Worm (Caenorhabditis elegans) whole organism, midembryonic: Measurements from ENCODE around the gene srbc-6.

Source experiments
- T22C8.4 ChIP-seq: fragments of 200-800 bp; sonication (Bioruptor generic); IDR thresholded peaks from 2 replicates; pipeline ENCODE4 v1.3.6; 2022; ENCODE audit warnings: missing genetic modification characterization, missing compliant biosample characterization
- flt-1 ChIP-seq: fragments of 200-800 bp; sonication (Bioruptor generic); IDR thresholded peaks from 2 replicates; pipeline ENCODE4 v1.3.6; 2022; ENCODE audit warnings: missing genetic modification characterization, missing compliant biosample characterization
- klf-2 ChIP-seq: fragments of 200-800 bp; sonication (Bioruptor generic); conservative IDR thresholded peaks from 2 replicates; pipeline ENCODE4 v1.3.6; 2022; ENCODE audit warnings: missing genetic modification reagents, missing genetic modification characterization, missing compliant biosample characterization
- ref-1 ChIP-seq: fragments of 200-800 bp; sonication (Bioruptor generic); conservative IDR thresholded peaks from 2 replicates; pipeline ENCODE4 v1.3.6; 2022; ENCODE audit warnings: missing genetic modification reagents, missing genetic modification characterization, missing compliant biosample characterization
- tab-1 ChIP-seq: fragments of 200-800 bp; sonication (Bioruptor generic); IDR thresholded peaks from 2 replicates; pipeline ENCODE4 v1.3.6; 2022; ENCODE audit warnings: missing genetic modification characterization, missing compliant biosample characterization
- ztf-29 ChIP-seq: fragments of 200-800 bp; sonication (Bioruptor generic); IDR thresholded peaks from 2 replicates; pipeline ENCODE4 v1.3.6; 2022; ENCODE audit warnings: missing genetic modification reagents, missing genetic modification characterization, missing compliant biosample characterization

DNA sequence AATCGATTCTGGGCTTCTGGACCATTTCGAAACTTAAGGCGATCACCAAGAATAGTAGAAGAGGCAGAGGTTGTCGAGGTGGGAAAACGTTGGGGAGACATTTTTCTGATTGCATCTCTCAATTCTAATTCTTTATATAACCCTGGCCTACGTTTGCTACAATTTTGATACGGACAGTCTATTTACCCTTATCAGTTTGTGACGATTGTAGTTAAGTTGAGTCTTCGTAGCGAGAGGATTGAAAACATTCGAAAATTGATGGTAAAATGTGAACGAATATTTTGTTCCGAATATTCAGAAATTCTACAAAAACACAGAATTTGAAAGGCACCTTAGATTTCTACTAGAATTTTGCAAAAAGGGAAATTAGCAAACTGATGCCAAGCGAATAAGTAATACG lies 42.3 kb upstream of the srbc-6 start, which contains the start of gene Y73C8C.10:
- TF ChIP-seq klf-2 (GFP tag; lab: Robert Waterston, UW) (no peak), ztf-29 (GFP tag; lab: Robert Waterston, UW) (no peak), tab-1 (GFP tag; lab: Robert Waterston, UW) (no peak), ref-1 (GFP tag; lab: Robert Waterston, UW) (no peak), flt-1 (no peak), T22C8.4 (GFP tag; lab: Robert Waterston, UW) (no peak)
